Fruit fly (Drosophila melanogaster) whole organism, embryonic: Measurements from ENCODE around the gene CG43248.
A peak's percentile ranks its signal among the peaks of the same experiment; 100 is the strongest.

Experiments
- CG10147 ChIP-seq: fragments of 200-800 bp; sonication (Bioruptor generic); optimal IDR thresholded peaks from 2 replicates; lab custom pipeline; 2019; ENCODE audit warnings: missing biosample characterization, mild to moderate bottlenecking, missing genetic modification characterization, moderate library complexity
- CG11695 ChIP-seq: fragments of 200-800 bp; sonication (Bioruptor generic); IDR thresholded peaks from 3 replicates; pipeline ENCODE4 v1.3.6; 2022; ENCODE audit warnings: missing biosample characterization, missing genetic modification characterization
- CG12071 ChIP-seq: fragments of 200-800 bp; sonication (Bioruptor generic); optimal IDR thresholded peaks from 3 replicates; lab custom pipeline; 2018; ENCODE audit warnings: missing biosample characterization, mild to moderate bottlenecking, missing genetic modification characterization
- CG12155 ChIP-seq: fragments of 200-800 bp; sonication (Bioruptor generic); optimal IDR thresholded peaks from 3 replicates; lab custom pipeline; 2016; ENCODE audit warnings: missing biosample characterization, missing genetic modification characterization
- CG14860 ChIP-seq: fragments of 200-800 bp; sonication (Bioruptor generic); IDR thresholded peaks from 3 replicates; pipeline ENCODE4 v1.3.6; 2022; ENCODE audit warnings: missing biosample characterization, missing genetic modification characterization; ENCODE audit not compliant: partially characterized antibody
- CG15011 ChIP-seq: fragments of 200-800 bp; sonication (Bioruptor generic); optimal IDR thresholded peaks from 3 replicates; lab custom pipeline; 2018; ENCODE audit warnings: missing biosample characterization, mild to moderate bottlenecking, missing genetic modification characterization
- CG15073 ChIP-seq: fragments of 200-800 bp; sonication (Bioruptor generic); optimal IDR thresholded peaks from 2 replicates; lab custom pipeline; 2016; ENCODE audit warnings: missing biosample characterization, missing genetic modification characterization
- CG17328 ChIP-seq: fragments of 200-800 bp; sonication (Bioruptor generic); IDR thresholded peaks from 2 replicates; pipeline ENCODE4 v1.3.6; 2022; ENCODE audit warnings: missing biosample characterization, missing genetic modification characterization
- CG17612 ChIP-seq: fragments of 200-800 bp; sonication (Bioruptor generic); IDR thresholded peaks from 2 replicates; pipeline ENCODE4 v1.3.6; 2022; ENCODE audit warnings: missing biosample characterization, missing genetic modification characterization
- CG1832 ChIP-seq: fragments of 200-800 bp; sonication (Bioruptor generic); optimal IDR thresholded peaks from 2 replicates; lab custom pipeline; 2017; ENCODE audit warnings: missing biosample characterization, mild to moderate bottlenecking, missing genetic modification characterization, inconsistent platforms
- CG31224 ChIP-seq: fragments of 200-800 bp; sonication (Bioruptor generic); IDR thresholded peaks from 2 replicates; pipeline ENCODE4 v1.3.6; 2022; ENCODE audit warnings: missing biosample characterization, missing genetic modification characterization
- CG31365 ChIP-seq: fragments of 200-800 bp; sonication (Bioruptor generic); optimal IDR thresholded peaks from 2 replicates; lab custom pipeline; 2018; ENCODE audit warnings: missing biosample characterization, mild to moderate bottlenecking, missing genetic modification characterization
- CG31388 ChIP-seq: fragments of 200-800 bp; sonication (Bioruptor generic); optimal IDR thresholded peaks from 2 replicates; lab custom pipeline; 2016; ENCODE audit warnings: missing biosample characterization, missing genetic modification characterization
- CG7928 ChIP-seq: fragments of 200-800 bp; sonication (Bioruptor generic); optimal IDR thresholded peaks from 2 replicates; lab custom pipeline; 2017; ENCODE audit warnings: missing biosample characterization, mild to moderate bottlenecking, missing genetic modification characterization
- CG7987 ChIP-seq: fragments of 200-800 bp; sonication (Bioruptor generic); optimal IDR thresholded peaks from 2 replicates; lab custom pipeline; 2018; ENCODE audit warnings: missing biosample characterization, mild to moderate bottlenecking, missing genetic modification characterization, moderate library complexity
- CG8089 ChIP-seq: fragments of 200-800 bp; sonication (Bioruptor generic); optimal IDR thresholded peaks from 3 replicates; lab custom pipeline; 2016; ENCODE audit warnings: missing biosample characterization, missing genetic modification characterization
- CG8388 ChIP-seq: fragments of 200-800 bp; sonication (Bioruptor generic); optimal IDR thresholded peaks from 2 replicates; lab custom pipeline; 2019; ENCODE audit warnings: missing biosample characterization, mild to moderate bottlenecking, missing genetic modification characterization, moderate library complexity
- D19B ChIP-seq: fragments of 200-800 bp; sonication (Bioruptor generic); optimal IDR thresholded peaks from 2 replicates; lab custom pipeline; 2017; ENCODE audit warnings: missing biosample characterization, mild to moderate bottlenecking, missing genetic modification characterization
- Dip2 ChIP-seq: fragments of 200-800 bp; sonication (Bioruptor generic); IDR thresholded peaks from 2 replicates; pipeline ENCODE4 v1.3.6; 2022; ENCODE audit warnings: missing biosample characterization, missing genetic modification characterization
- Doc3 ChIP-seq: fragments of 200-800 bp; sonication (Bioruptor generic); IDR thresholded peaks from 3 replicates; pipeline ENCODE4 v1.3.6; 2022; ENCODE audit warnings: missing biosample characterization, missing genetic modification characterization; ENCODE audit not compliant: partially characterized antibody
- Ets97D ChIP-seq: fragments of 200-800 bp; sonication (Bioruptor generic); optimal IDR thresholded peaks from 3 replicates; lab custom pipeline; 2016; ENCODE audit warnings: missing biosample characterization, missing genetic modification characterization
- Fer2 ChIP-seq: fragments of 200-800 bp; sonication (Bioruptor generic); optimal IDR thresholded peaks from 2 replicates; lab custom pipeline; 2018; ENCODE audit warnings: missing biosample characterization, mild to moderate bottlenecking, missing genetic modification characterization, moderate library complexity
- H2.0 ChIP-seq: fragments of 200-800 bp; sonication (Bioruptor generic); IDR thresholded peaks from 2 replicates; pipeline ENCODE4 v1.3.6; 2022; ENCODE audit warnings: missing biosample characterization, missing genetic modification characterization
- HLH3B ChIP-seq: fragments of 200-800 bp; sonication (Bioruptor generic); IDR thresholded peaks from 2 replicates; pipeline ENCODE4 v1.3.6; 2022; ENCODE audit warnings: missing biosample characterization, missing genetic modification characterization
- Mrtf ChIP-seq: fragments of 200-800 bp; sonication (Bioruptor generic); IDR thresholded peaks from 3 replicates; pipeline ENCODE4 v1.3.6; 2022; ENCODE audit warnings: missing biosample characterization, missing genetic modification characterization
- Pdp1 ChIP-seq, 2 experiments: fragments of 200-800 bp; sonication (Bioruptor generic); optimal IDR thresholded peaks; 3 replicates each; lab custom pipeline; 2016; ENCODE audit warnings: missing biosample characterization in 2 of 2, missing genetic modification characterization in 2 of 2, mild to moderate bottlenecking in 1 of 2, moderate library complexity in 1 of 2
- TFAM ChIP-seq: fragments of 200-800 bp; sonication (Bioruptor generic); optimal IDR thresholded peaks from 2 replicates; lab custom pipeline; 2017; ENCODE audit warnings: missing biosample characterization, missing genetic modification characterization, inconsistent platforms
- Tbp ChIP-seq: fragments of >200 bp; optimal IDR thresholded peaks from 2 replicates; lab custom pipeline; 2018; ENCODE audit warnings: missing biosample characterization, missing genetic modification characterization
- Usf ChIP-seq: fragments of 200-800 bp; sonication (Bioruptor generic); optimal IDR thresholded peaks from 2 replicates; lab custom pipeline; 2017; ENCODE audit warnings: missing genotype, missing biosample characterization, missing genetic modification characterization
- ara ChIP-seq: fragments of 200-800 bp; sonication (Bioruptor generic); IDR thresholded peaks from 2 replicates; pipeline ENCODE4 v1.3.6; 2022; ENCODE audit warnings: missing biosample characterization, missing genetic modification characterization
- ase ChIP-seq: fragments of 200-800 bp; sonication (Bioruptor generic); IDR thresholded peaks from 3 replicates; pipeline ENCODE4 v1.3.6; 2022; ENCODE audit warnings: missing biosample characterization, missing genetic modification characterization
- ato ChIP-seq: fragments of 200-800 bp; sonication (Bioruptor generic); IDR thresholded peaks from 2 replicates; pipeline ENCODE4 v1.3.6; 2022; ENCODE audit warnings: missing biosample characterization, missing genetic modification characterization; ENCODE audit not compliant: partially characterized antibody
- crol ChIP-seq: fragments of 200-800 bp; sonication (Bioruptor generic); IDR thresholded peaks from 2 replicates; pipeline ENCODE4 v1.3.6; 2022; ENCODE audit warnings: missing biosample characterization, missing genetic modification characterization
- crp ChIP-seq, 2 experiments: fragments of 200-800 bp; sonication (Bioruptor generic); optimal IDR thresholded peaks; 2 replicates in 1 of 2; 3 replicates in 1 of 2; lab custom pipeline; 2017; ENCODE audit warnings: missing biosample characterization in 2 of 2, missing genetic modification characterization in 2 of 2, mild to moderate bottlenecking in 1 of 2, moderate library complexity in 1 of 2
- dati ChIP-seq: fragments of 200-800 bp; sonication (Bioruptor generic); IDR thresholded peaks from 2 replicates; pipeline ENCODE4 v1.3.6; 2022; ENCODE audit warnings: missing biosample characterization, missing genetic modification characterization
- dimm ChIP-seq: fragments of 200-800 bp; sonication (Bioruptor generic); IDR thresholded peaks from 2 replicates; pipeline ENCODE4 v1.3.6; 2022; ENCODE audit warnings: missing biosample characterization, missing genetic modification characterization
- gcm2 ChIP-seq: fragments of 200-800 bp; sonication (Bioruptor generic); optimal IDR thresholded peaks from 2 replicates; lab custom pipeline; 2016; ENCODE audit warnings: missing biosample characterization, missing genetic modification characterization
- gro ChIP-seq: fragments of 200-800 bp; sonication (Bioruptor generic); optimal IDR thresholded peaks from 2 replicates; lab custom pipeline; 2016; ENCODE audit warnings: missing biosample characterization, missing genetic modification characterization
- ham ChIP-seq: fragments of 200-800 bp; sonication (Bioruptor generic); IDR thresholded peaks from 2 replicates; pipeline ENCODE4 v1.3.6; 2022; ENCODE audit warnings: missing biosample characterization, missing genetic modification characterization
- hb ChIP-seq: fragments of 200-800 bp; sonication (Bioruptor generic); IDR thresholded peaks from 3 replicates; pipeline ENCODE4 v1.3.6; 2022; ENCODE audit warnings: missing biosample characterization, missing genetic modification characterization; ENCODE audit not compliant: partially characterized antibody
- hbn ChIP-seq: fragments of 200-800 bp; sonication (Bioruptor generic); IDR thresholded peaks from 2 replicates; pipeline ENCODE4 v1.3.6; 2022; ENCODE audit warnings: missing biosample characterization, missing genetic modification characterization; ENCODE audit not compliant: partially characterized antibody
- insv ChIP-seq, 2 experiments: fragments of 200-800 bp; sonication (Bioruptor generic); optimal IDR thresholded peaks; 3 replicates each; lab custom pipeline; 2016 to 2018; ENCODE audit warnings: missing biosample characterization in 2 of 2, missing genetic modification characterization in 2 of 2
- inv ChIP-seq: fragments of 200-800 bp; sonication (Bioruptor generic); IDR thresholded peaks from 2 replicates; pipeline ENCODE4 v1.3.6; 2022; ENCODE audit warnings: missing biosample characterization, missing genetic modification characterization; ENCODE audit not compliant: partially characterized antibody
- knrl ChIP-seq: fragments of 200-800 bp; sonication (Bioruptor generic); IDR thresholded peaks from 3 replicates; pipeline ENCODE4 v1.3.6; 2022; ENCODE audit warnings: missing biosample characterization, missing genetic modification characterization; ENCODE audit not compliant: partially characterized antibody
- luna ChIP-seq: fragments of 200-800 bp; sonication (Bioruptor generic); optimal IDR thresholded peaks from 2 replicates; lab custom pipeline; 2016; ENCODE audit warnings: missing biosample characterization, missing genetic modification characterization
- maf-S ChIP-seq: fragments of 200-800 bp; sonication (Bioruptor generic); optimal IDR thresholded peaks from 2 replicates; lab custom pipeline; 2016; ENCODE audit warnings: missing biosample characterization, missing genetic modification characterization
- nerfin-2 ChIP-seq: fragments of 200-800 bp; sonication (Bioruptor generic); IDR thresholded peaks from 2 replicates; pipeline ENCODE4 v1.3.6; 2022; ENCODE audit warnings: missing biosample characterization, missing genetic modification characterization; ENCODE audit not compliant: partially characterized antibody
- nmo ChIP-seq: fragments of 200-800 bp; sonication (Bioruptor generic); optimal IDR thresholded peaks from 2 replicates; lab custom pipeline; 2018; ENCODE audit warnings: missing biosample characterization, mild to moderate bottlenecking, missing genetic modification characterization, moderate library complexity
- twi ChIP-seq: fragments of 200-800 bp; optimal IDR thresholded peaks from 2 replicates; lab custom pipeline; 2019; ENCODE audit warnings: missing biosample characterization, mild to moderate bottlenecking, missing genetic modification characterization, moderate library complexity
- zfh1 ChIP-seq: fragments of 200-800 bp; sonication (Bioruptor generic); IDR thresholded peaks from 3 replicates; pipeline ENCODE4 v1.3.6; 2022; ENCODE audit warnings: missing biosample characterization, missing genetic modification characterization

Gene CG43248

dm6 chr3L:15508233-15508632 lies 23.0 kb downstream of the CG43248 start, which contains the start of gene CG7841 (continued):
- TF ChIP-seq CG8388 (peak; percentile 98), CG31224 (peak; percentile 89), ara (GFP tag; lab: Robert Waterston, UW) (peak; percentile 96), twi (tag; lab: Kevin White, UChicago) (peak; percentile 96), gcm2 (GFP tag; lab: Kevin White, UChicago) (peak; percentile 96), CG14860 (no peak), Tbp (GFP tag; lab: Kevin White, UChicago) (no peak), Dip2 (GFP tag; lab: Robert Waterston, UW) (no peak), CG7987 (GFP tag; lab: Kevin White, UChicago) (peak; percentile 97), HLH3B (peak; percentile 96; the same call in 1 of the 2 replicates), hbn (GFP tag; lab: Robert Waterston, UW) (no peak), H2.0 (GFP tag; lab: Robert Waterston, UW) (peak; percentile 92), ham (peak; percentile 78; the same call in 1 of the 2 replicates), CG17612 (peak; percentile 83; the same call in 1 of the 2 replicates), crol (GFP tag; lab: Robert Waterston, UW) (peak; percentile 58; the same call in 1 of the 2 replicates), knrl (GFP tag; lab: Robert Waterston, UW) (no peak), nmo (peak; percentile 98), CG17328 (GFP tag; lab: Robert Waterston, UW) (peak; percentile 98), dati (peak; percentile 87; the same call in 1 of the 2 replicates), Pdp1 (GFP tag; optimal IDR thresholded peaks at IDR 0.05; lab: Kevin White, UChicago) (peak; percentile 93 to 97), CG31388 (peak; percentile 89), Doc3 (GFP tag; lab: Robert Waterston, UW) (no peak), TFAM (peak; percentile 89), insv (GFP tag; optimal IDR thresholded peaks at IDR 0.05; lab: Kevin White, UChicago) (peak; percentile 44 to 83), CG8089 (peak; percentile 96), CG11695 (GFP tag; lab: Robert Waterston, UW) (peak; percentile 98), CG31365 (tag; lab: Kevin White, UChicago) (peak; percentile 94), Fer2 (tag; lab: Kevin White, UChicago) (peak; percentile 96), CG1832 (GFP tag; lab: Kevin White, UChicago) (no peak), CG15073 (peak; percentile 61), ato (GFP tag; lab: Robert Waterston, UW) (no peak), zfh1 (GFP tag; lab: Robert Waterston, UW) (peak; percentile 97), inv (GFP tag; lab: Robert Waterston, UW) (no peak), CG10147 (GFP tag; lab: Kevin White, UChicago) (peak; percentile 98), D19B (GFP tag; lab: Kevin White, UChicago) (peak; percentile 86), CG12155 (GFP tag; lab: Kevin White, UChicago) (peak; percentile 94), Usf (peak; percentile 93), dimm (GFP tag; lab: Robert Waterston, UW) (no peak), CG15011 (GFP tag; lab: Kevin White, UChicago) (peak; percentile 97), crp (GFP tag; optimal IDR thresholded peaks at IDR 0.05; lab: Kevin White, UChicago) (peak; percentile 56 to 87), ase (GFP tag; lab: Robert Waterston, UW) (no peak; the same call in 2 of the 3 replicates), Mrtf (GFP tag; lab: Robert Waterston, UW) (no peak; the same call in 2 of the 3 replicates), gro (GFP tag; lab: Kevin White, UChicago) (peak; percentile 99), nerfin-2 (no peak), CG7928 (GFP tag; lab: Kevin White, UChicago) (peak; percentile 83), CG12071 (GFP tag; lab: Kevin White, UChicago) (peak; percentile 98), luna (GFP tag; lab: Kevin White, UChicago) (peak; percentile 84), hb (GFP tag; lab: Robert Waterston, UW) (no peak), maf-S (peak; percentile 94), Ets97D (peak; percentile 91)
